Worm (Caenorhabditis elegans) whole organism, L4/young adult: ENCODE results near the gene T11B7.2.

Source experiments
- W03F9.2 ChIP-seq: fragments of 150-350 bp; optimal IDR thresholded peaks from 2 replicates; lab custom pipeline; 2014; ENCODE audit warnings: missing biosample characterization, missing genetic modification characterization
- him-1 ChIP-seq: sonication (generic microtip); optimal IDR thresholded peaks from 2 replicates; lab custom pipeline; 2016; ENCODE audit warnings: missing genotype, missing genetic modification reagents, missing genetic modification characterization, missing compliant biosample characterization

ce11 chrIV:8817639-8818038, 26.7 kb downstream of the T11B7.2 start, which contains the start of gene T28C6.10:
- TF ChIP-seq him-1 (tag; lab: Kevin White, UChicago) (no peak), W03F9.2 (no peak)
